Fruit fly (Drosophila melanogaster) whole organism, prepupa: ENCODE results near the gene Irk1.
A peak's percentile ranks its signal among the peaks of the same experiment; 100 is the strongest.

Experiments
- CG11762 ChIP-seq: fragments of 200-800 bp; sonication (Bioruptor generic); optimal IDR thresholded peaks from 3 replicates; lab custom pipeline; 2016; ENCODE audit warnings: missing biosample characterization, missing genetic modification characterization; ENCODE audit not compliant: insufficient read depth
- CG1621 ChIP-seq: fragments of 200-800 bp; sonication (Bioruptor generic); optimal IDR thresholded peaks from 3 replicates; lab custom pipeline; 2018; ENCODE audit warnings: missing biosample characterization, mild to moderate bottlenecking, missing genetic modification characterization
- Sox14 ChIP-seq: fragments of 200-800 bp; sonication (Bioruptor generic); optimal IDR thresholded peaks from 3 replicates; lab custom pipeline; 2016; ENCODE audit warnings: missing biosample characterization, missing genetic modification characterization
- topi ChIP-seq: fragments of 200-800 bp; sonication (Bioruptor generic); optimal IDR thresholded peaks from 3 replicates; lab custom pipeline; 2016; ENCODE audit warnings: missing biosample characterization, missing genetic modification characterization

dm6 chr3R:23126241-23127022, 41.7 kb upstream of the Irk1 start, which contains the start of gene CG31365:
- peak; percentile 10 for TF ChIP-seq CG1621 (tag; lab: Kevin White, UChicago)
- no peak for TF ChIP-seq CG11762 (GFP tag; lab: Kevin White, UChicago)
- no peak for TF ChIP-seq topi (GFP tag; lab: Kevin White, UChicago)
- no peak for TF ChIP-seq Sox14 (GFP tag; lab: Kevin White, UChicago)
